Worm (Caenorhabditis elegans): Measurements from ENCODE around the gene fan-1.

Gene fan-1

ce11 chrIV:6601213-6601724, 52.8 kb downstream of the fan-1 start, which contains the start of gene sup-36:
sup-36 (plus strand) TSS chrIV:6601674.
- TF ChIP-seq pes-1 (GFP tag; IDR thresholded peaks at IDR 0.05) (no peak), tra-4 (tag; optimal IDR thresholded peaks at IDR 0.05) (no peak), flt-1 (GFP tag; IDR thresholded peaks at IDR 0.05) (no peak), ceh-13 (GFP tag; optimal IDR thresholded peaks at IDR 0.05) (no peak), hmg-4 (GFP tag; optimal IDR thresholded peaks at IDR 0.05) (no peak), F13C5.2 (tag; optimal IDR thresholded peaks at IDR 0.05) (no peak), ets-7 (tag; optimal IDR thresholded peaks at IDR 0.05) (no peak), aly-1 (tag; optimal IDR thresholded peaks at IDR 0.05) (no peak), tbx-11 (GFP tag; IDR thresholded peaks at IDR 0.05) (no peak), hmbx-1 (tag; optimal IDR thresholded peaks at IDR 0.05) (no peak), sea-1 (GFP tag; conservative IDR thresholded peaks at IDR 0.05) (no peak), hnd-1 (tag; optimal IDR thresholded peaks at IDR 0.05) (no peak), ama-1 (optimal IDR thresholded peaks at IDR 0.05) (no peak), B0310.2 (tag; optimal IDR thresholded peaks at IDR 0.05) (no peak), scrt-1 (GFP tag; IDR thresholded peaks at IDR 0.05) (no peak), ceh-36 (tag; optimal IDR thresholded peaks at IDR 0.05) (no peak), tbx-37 (GFP tag; conservative IDR thresholded peaks at IDR 0.05) (no peak)
